Fruit fly (Drosophila melanogaster): ENCODE measurements around the gene CG33170.
A peak's percentile ranks its signal among the peaks of the same experiment; 100 is the strongest.

Gene CG33170

dm6 chr3L:22909914-22910541, 45.6 kb downstream of the CG33170 start, which contains the start of gene CG12768 (continued):
- TF ChIP-seq D (optimal IDR thresholded peaks at IDR 0.05) (no peak), D (GFP tag; optimal IDR thresholded peaks at IDR 0.05) (peak; percentile 50), sim (GFP tag; IDR thresholded peaks at IDR 0.05) (no peak), inv (GFP tag; IDR thresholded peaks at IDR 0.05; ENCODE audit: partially characterized antibody) (no peak), slp2 (GFP tag; optimal IDR thresholded peaks at IDR 0.05) (no peak), CG10209 (GFP tag; optimal IDR thresholded peaks at IDR 0.05) (peak; percentile 51), TFAM (GFP tag; optimal IDR thresholded peaks at IDR 0.05) (no peak), Trl (optimal IDR thresholded peaks at IDR 0.05) (peak; percentile 69 to 81), Trl (GFP tag; optimal IDR thresholded peaks at IDR 0.05) (no peak), vfl (GFP tag; optimal IDR thresholded peaks at IDR 0.05) (no peak), Usf (GFP tag; optimal IDR thresholded peaks at IDR 0.05) (peak; percentile 7), CG11695 (GFP tag; IDR thresholded peaks at IDR 0.05) (no peak), Sox102F (GFP tag; optimal IDR thresholded peaks at IDR 0.05) (peak; percentile 25), sqz (GFP tag; optimal IDR thresholded peaks at IDR 0.05) (no peak), Blimp-1 (GFP tag; optimal IDR thresholded peaks at IDR 0.05) (no peak), CG15514 (GFP tag; optimal IDR thresholded peaks at IDR 0.05) (no peak), CG9437 (GFP tag; optimal IDR thresholded peaks at IDR 0.05) (peak; percentile 62), row (GFP tag; IDR thresholded peaks at IDR 0.05) (0 out of 3 replicates have a peak, but pooled peaks have one; percentile 31), Bgb (GFP tag; IDR thresholded peaks at IDR 0.05; ENCODE audit: partially characterized antibody) (no peak), hbn (GFP tag; IDR thresholded peaks at IDR 0.05; ENCODE audit: partially characterized antibody) (0 out of 2 replicates have a peak, but pooled peaks have one; percentile 22), CG31441 (GFP tag; IDR thresholded peaks at IDR 0.05) (peak; percentile 43; the same call in 1 of the 2 replicates), CG13123 (GFP tag; optimal IDR thresholded peaks at IDR 0.05) (no peak), ken (GFP tag; IDR thresholded peaks at IDR 0.05) (no peak), schlank (tag; optimal IDR thresholded peaks at IDR 0.05) (no peak), CG16815 (GFP tag; optimal IDR thresholded peaks at IDR 0.05) (peak; percentile 18), vvl (GFP tag; IDR thresholded peaks at IDR 0.05) (no peak), CG15269 (tag; optimal IDR thresholded peaks at IDR 0.05) (peak; percentile 9), Drgx (GFP tag; IDR thresholded peaks at IDR 0.05) (no peak), CG4360 (GFP tag; IDR thresholded peaks at IDR 0.05) (peak; percentile 87), CG12391 (tag; optimal IDR thresholded peaks at IDR 0.05) (peak; percentile 26), slbo (GFP tag; IDR thresholded peaks at IDR 0.05) (peak; percentile 32; the same call in 1 of the 2 replicates), CG9932 (GFP tag; IDR thresholded peaks at IDR 0.05) (no peak), BEAF-32 (GFP tag; optimal IDR thresholded peaks at IDR 0.05) (no peak), CG10267 (tag; optimal IDR thresholded peaks at IDR 0.05) (peak; percentile 43), D19A (tag; optimal IDR thresholded peaks at IDR 0.05) (peak; percentile 14), CG10979 (tag; optimal IDR thresholded peaks at IDR 0.05) (peak; percentile 54), CG14710 (tag; optimal IDR thresholded peaks at IDR 0.05) (peak; percentile 25), lola (GFP tag; optimal IDR thresholded peaks at IDR 0.05) (peak in 1 of 3 experiments; percentile 52), CG33557 (GFP tag; optimal IDR thresholded peaks at IDR 0.05) (no peak), Fer3 (tag; optimal IDR thresholded peaks at IDR 0.05) (no peak), lab (GFP tag; optimal IDR thresholded peaks at IDR 0.05) (peak; percentile 13), Hr51 (GFP tag; optimal IDR thresholded peaks at IDR 0.05) (peak in 1 of 2 experiments; percentile 41), CG31224 (GFP tag; IDR thresholded peaks at IDR 0.05) (no peak), fd96Cb (tag; optimal IDR thresholded peaks at IDR 0.05) (peak; percentile 13), Hr3 (GFP tag; optimal IDR thresholded peaks at IDR 0.05) (peak; percentile 9), CG11504 (tag; optimal IDR thresholded peaks at IDR 0.05) (peak; percentile 9), da (GFP tag; optimal IDR thresholded peaks at IDR 0.05) (no peak), Xrp1 (GFP tag; IDR thresholded peaks at IDR 0.05) (peak; percentile 24; the same call in 1 of the 2 replicates), nmo (GFP tag; optimal IDR thresholded peaks at IDR 0.05) (peak; percentile 33)

All from whole organism, embryonic.